Worm (Caenorhabditis elegans) whole organism, mixed stage, embryonic: Measurements from ENCODE around the gene dnj-5.

Source experiments
- M03D4.4 ChIP-seq: sonication (generic microtip); optimal IDR thresholded peaks from 2 replicates; lab custom pipeline; 2017; ENCODE audit warnings: mild to moderate bottlenecking, missing genetic modification characterization, missing compliant biosample characterization
- bed-3 ChIP-seq: fragments of 200-800 bp; sonication (Bioruptor generic); optimal IDR thresholded peaks from 3 replicates; lab custom pipeline; 2018; ENCODE audit warnings: mild to moderate bottlenecking, missing genetic modification characterization, moderate library complexity, missing compliant biosample characterization
- ceh-39 ChIP-seq: fragments of 150-350 bp; optimal IDR thresholded peaks from 2 replicates; lab custom pipeline; 2014; ENCODE audit warnings: missing biosample characterization, missing genetic modification characterization
- ceh-43 ChIP-seq: fragments of 200-800 bp; sonication (Bioruptor generic); optimal IDR thresholded peaks from 2 replicates; lab custom pipeline; 2018; ENCODE audit warnings: mild to moderate bottlenecking, missing genetic modification characterization, moderate library complexity, missing compliant biosample characterization
- ceh-83 ChIP-seq: fragments of 200-800 bp; sonication (Bioruptor generic); optimal IDR thresholded peaks from 2 replicates; lab custom pipeline; 2018; ENCODE audit warnings: mild to moderate bottlenecking, missing genetic modification characterization, missing compliant biosample characterization
- ces-1 ChIP-seq: fragments of 150-350 bp; optimal IDR thresholded peaks from 2 replicates; lab custom pipeline; 2014; ENCODE audit warnings: missing biosample characterization, missing genetic modification reagents, missing genetic modification characterization
- cnd-1 ChIP-seq: fragments of 200-800 bp; sonication (Bioruptor generic); optimal IDR thresholded peaks from 2 replicates; lab custom pipeline; 2018; ENCODE audit warnings: mild to moderate bottlenecking, missing genetic modification characterization, missing compliant biosample characterization
- drap-1 ChIP-seq: fragments of 200-800 bp; sonication (Bioruptor generic); optimal IDR thresholded peaks from 3 replicates; lab custom pipeline; 2018; ENCODE audit warnings: mild to moderate bottlenecking, missing genetic modification characterization, missing compliant biosample characterization
- elt-1 ChIP-seq: sonication (generic microtip); optimal IDR thresholded peaks from 2 replicates; lab custom pipeline; 2017; ENCODE audit warnings: missing genetic modification characterization, mild to moderate bottlenecking, missing compliant biosample characterization, antibody characterized with exemption, moderate library complexity, borderline replicate concordance; ENCODE audit not compliant: insufficient read depth
- elt-3 ChIP-seq: fragments of 150-350 bp; optimal IDR thresholded peaks from 2 replicates; lab custom pipeline; 2014; ENCODE audit warnings: missing biosample characterization, missing genetic modification characterization
- flh-1 ChIP-seq: fragments of 200-800 bp; sonication (Bioruptor generic); optimal IDR thresholded peaks from 2 replicates; lab custom pipeline; 2018; ENCODE audit warnings: mild to moderate bottlenecking, missing genetic modification characterization, moderate library complexity, missing compliant biosample characterization
- ham-2 ChIP-seq: fragments of 200-800 bp; sonication (Bioruptor generic); optimal IDR thresholded peaks from 2 replicates; lab custom pipeline; 2018; ENCODE audit warnings: mild to moderate bottlenecking, missing genetic modification characterization, missing compliant biosample characterization
- hlh-1 ChIP-seq: fragments of 150-350 bp; optimal IDR thresholded peaks from 2 replicates; lab custom pipeline; 2014; ENCODE audit warnings: missing biosample characterization, missing genetic modification reagents, missing genetic modification characterization
- lsy-2 ChIP-seq: fragments of 150-350 bp; optimal IDR thresholded peaks from 2 replicates; lab custom pipeline; 2014; ENCODE audit warnings: missing biosample characterization, missing genetic modification characterization
- mab-5 ChIP-seq: fragments of 150-350 bp; optimal IDR thresholded peaks from 2 replicates; lab custom pipeline; 2014; ENCODE audit warnings: missing biosample characterization, missing genetic modification characterization
- mep-1 ChIP-seq: fragments of 150-350 bp; optimal IDR thresholded peaks from 2 replicates; lab custom pipeline; 2017; ENCODE audit warnings: missing biosample characterization, missing genetic modification reagents, missing genetic modification characterization, inconsistent platforms
- mls-2 ChIP-seq: sonication (generic microtip); optimal IDR thresholded peaks from 2 replicates; lab custom pipeline; 2016; ENCODE audit warnings: mild to moderate bottlenecking, missing genetic modification characterization, moderate library complexity, missing compliant biosample characterization
- nhr-12 ChIP-seq: fragments of 150-350 bp; optimal IDR thresholded peaks from 2 replicates; lab custom pipeline; 2014; ENCODE audit warnings: missing biosample characterization, missing genetic modification characterization
- nhr-2 ChIP-seq: fragments of 150-350 bp; optimal IDR thresholded peaks from 2 replicates; lab custom pipeline; 2014; ENCODE audit warnings: missing biosample characterization, missing genetic modification characterization
- nhr-237 ChIP-seq: fragments of 150-350 bp; optimal IDR thresholded peaks from 2 replicates; lab custom pipeline; 2014; ENCODE audit warnings: missing biosample characterization, missing genetic modification characterization
- nhr-28 ChIP-seq: fragments of 150-350 bp; optimal IDR thresholded peaks from 2 replicates; lab custom pipeline; 2014; ENCODE audit warnings: missing biosample characterization, missing genetic modification characterization
- nhr-76 ChIP-seq: sonication (generic microtip); optimal IDR thresholded peaks from 2 replicates; lab custom pipeline; 2017; ENCODE audit warnings: missing biosample characterization, missing genetic modification characterization
- sem-2 ChIP-seq: fragments of 200-800 bp; sonication (Bioruptor generic); optimal IDR thresholded peaks from 2 replicates; lab custom pipeline; 2018; ENCODE audit warnings: mild to moderate bottlenecking, missing genetic modification characterization, missing compliant biosample characterization
- snpc-4 ChIP-seq: fragments of 150-350 bp; optimal IDR thresholded peaks from 2 replicates; lab custom pipeline; 2014; ENCODE audit warnings: missing biosample characterization, missing genetic modification characterization
- sptf-1 ChIP-seq: sonication (generic microtip); optimal IDR thresholded peaks from 2 replicates; lab custom pipeline; 2017; ENCODE audit warnings: mild to moderate bottlenecking, missing genetic modification characterization, moderate library complexity, missing compliant biosample characterization
- tbx-8 ChIP-seq: fragments of 200-800 bp; sonication (Bioruptor generic); optimal IDR thresholded peaks from 2 replicates; lab custom pipeline; 2018; ENCODE audit warnings: mild to moderate bottlenecking, missing genetic modification characterization, moderate library complexity, missing compliant biosample characterization
- unc-120 ChIP-seq: sonication (generic microtip); optimal IDR thresholded peaks from 2 replicates; lab custom pipeline; 2017; ENCODE audit warnings: missing genetic modification characterization, missing compliant biosample characterization; ENCODE audit not compliant: poor library complexity, severe bottlenecking
- unc-39 ChIP-seq: fragments of 150-350 bp; optimal IDR thresholded peaks from 2 replicates; lab custom pipeline; 2014; ENCODE audit warnings: missing biosample characterization, missing genetic modification characterization
- unc-62 ChIP-seq: fragments of 150-350 bp; optimal IDR thresholded peaks from 2 replicates; lab custom pipeline; 2014; ENCODE audit warnings: missing biosample characterization, missing genetic modification reagents, missing genetic modification characterization
- zip-8 ChIP-seq: fragments of 150-350 bp; optimal IDR thresholded peaks from 2 replicates; lab custom pipeline; 2014; ENCODE audit warnings: missing biosample characterization, missing genetic modification characterization
- ztf-11 ChIP-seq: fragments of 150-350 bp; optimal IDR thresholded peaks from 2 replicates; lab custom pipeline; 2014; ENCODE audit warnings: missing biosample characterization, missing genetic modification characterization

The dnj-5 gene

ce11 chrII:6883716-6884115 is 25.6 kb upstream of the dnj-5 start, which contains the start of gene pmp-1:
Gene pmp-1 (minus strand): TSS chrII:6883754.
- TF ChIP-seq unc-62 (no peak), ceh-43 (GFP tag; lab: Kevin White, UChicago) (no peak), nhr-2 (tag; lab: Kevin White, UChicago) (no peak), ham-2 (GFP tag; lab: Kevin White, UChicago) (no peak), tbx-8 (no peak), mep-1 (tag; lab: Kevin White, UChicago) (no peak), drap-1 (GFP tag; lab: Kevin White, UChicago) (no peak), ztf-11 (tag; lab: Kevin White, UChicago) (no peak)

ce11 chrII:6882335-6882734 is 24.2 kb upstream of the dnj-5 start:
- no peak for TF ChIP-seq ces-1 (GFP tag; lab: Kevin White, UChicago)
- no peak for TF ChIP-seq ham-2 (GFP tag; lab: Kevin White, UChicago)
- no peak for TF ChIP-seq zip-8 (tag; lab: Kevin White, UChicago)
- TF ChIP-seq lsy-2 (tag; lab: Kevin White, UChicago) = no peak
- TF ChIP-seq ceh-39 (tag; lab: Kevin White, UChicago) = no peak
- no peak for TF ChIP-seq elt-1
- no peak for TF ChIP-seq hlh-1 (tag; lab: Kevin White, UChicago)
- TF ChIP-seq nhr-28 (tag; lab: Kevin White, UChicago) = no peak
- no peak for TF ChIP-seq M03D4.4
- TF ChIP-seq mep-1 (tag; lab: Kevin White, UChicago) = no peak
- TF ChIP-seq drap-1 (GFP tag; lab: Kevin White, UChicago) = no peak

DNA sequence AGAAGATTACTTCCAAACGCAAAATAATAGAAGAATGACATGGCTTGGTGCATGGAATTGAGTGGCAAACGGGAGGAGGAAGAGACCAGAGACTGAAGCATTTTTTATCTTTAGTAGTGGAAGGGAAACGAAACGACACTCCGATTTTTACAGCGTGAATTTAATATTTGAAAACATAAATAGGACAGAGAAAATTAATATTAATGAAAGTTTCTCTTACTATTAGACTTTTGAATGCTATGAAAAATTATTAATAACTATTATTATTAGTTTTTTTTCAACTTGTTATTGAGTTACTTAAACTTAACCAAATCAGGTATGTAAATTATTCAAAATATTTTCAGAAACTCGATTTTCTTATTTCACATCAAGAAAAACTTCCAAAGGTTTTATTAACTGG is 22.0 kb upstream of the dnj-5 start, which contains the start of gene C44B7.7:
Gene C44B7.7, minus strand, starts transcription at position 101 of the 400 bp plus-strand sequence.
- no peak for TF ChIP-seq ham-2 (GFP tag; lab: Kevin White, UChicago)
- TF ChIP-seq zip-8 (tag; lab: Kevin White, UChicago) = no peak
- no peak for TF ChIP-seq lsy-2 (tag; lab: Kevin White, UChicago)
- no peak for TF ChIP-seq tbx-8
- TF ChIP-seq nhr-76 (tag; lab: Kevin White, UChicago) = no peak
- no peak for TF ChIP-seq flh-1 (GFP tag; lab: Kevin White, UChicago)
- TF ChIP-seq ceh-83 = no peak
- no peak for TF ChIP-seq ceh-39 (tag; lab: Kevin White, UChicago)
- TF ChIP-seq nhr-237 (tag; lab: Kevin White, UChicago) = no peak
- no peak for TF ChIP-seq ceh-43 (GFP tag; lab: Kevin White, UChicago)
- TF ChIP-seq elt-1 = no peak
- TF ChIP-seq sem-2 (GFP tag; lab: Kevin White, UChicago) = no peak
- no peak for TF ChIP-seq mab-5 (tag; lab: Kevin White, UChicago)
- no peak for TF ChIP-seq sptf-1 (tag; lab: Kevin White, UChicago)
- no peak for TF ChIP-seq bed-3 (GFP tag; lab: Kevin White, UChicago)
- TF ChIP-seq elt-3 (tag; lab: Kevin White, UChicago) = no peak
- no peak for TF ChIP-seq unc-120 (tag; lab: Kevin White, UChicago)
- no peak for TF ChIP-seq nhr-28 (tag; lab: Kevin White, UChicago)
- no peak for TF ChIP-seq snpc-4 (tag; lab: Kevin White, UChicago)

- TF ChIP-seq ces-1 (GFP tag; lab: Kevin White, UChicago) (no peak), ceh-83 (no peak), lsy-2 (tag; lab: Kevin White, UChicago) (no peak), unc-39 (no peak), mab-5 (tag; lab: Kevin White, UChicago) (no peak), ceh-43 (GFP tag; lab: Kevin White, UChicago) (no peak), sptf-1 (tag; lab: Kevin White, UChicago) (no peak), flh-1 (GFP tag; lab: Kevin White, UChicago) (no peak), drap-1 (GFP tag; lab: Kevin White, UChicago) (no peak), ztf-11 (tag; lab: Kevin White, UChicago) (no peak), nhr-2 (tag; lab: Kevin White, UChicago) (no peak), unc-62 (no peak), ham-2 (GFP tag; lab: Kevin White, UChicago) (no peak), nhr-12 (tag; lab: Kevin White, UChicago) (no peak), cnd-1 (tag; lab: Kevin White, UChicago) (no peak), sem-2 (GFP tag; lab: Kevin White, UChicago) (no peak), nhr-28 (tag; lab: Kevin White, UChicago) (no peak), mls-2 (no peak), elt-3 (tag; lab: Kevin White, UChicago) (no peak)
Measured at ce11 chrII:6877881-6878280, 19.8 kb upstream of the dnj-5 start.
